Worm (Caenorhabditis elegans) whole organism, young adult: ENCODE measurements around the gene C14C6.13.

Source experiments
- D2030.7 ChIP-seq: fragments of 200-800 bp; sonication (Bioruptor generic); IDR thresholded peaks from 2 replicates; pipeline ENCODE4 v1.3.6; 2022; ENCODE audit warnings: missing genetic modification reagents, missing genetic modification characterization, missing compliant biosample characterization
- die-1 ChIP-seq: sonication (generic microtip); optimal IDR thresholded peaks from 2 replicates; lab custom pipeline; 2016; ENCODE audit warnings: missing genotype, mild to moderate bottlenecking, missing genetic modification characterization, missing compliant biosample characterization
- dpl-1 ChIP-seq: fragments of 150-350 bp; optimal IDR thresholded peaks from 2 replicates; lab custom pipeline; 2014; ENCODE audit warnings: missing biosample characterization, missing genetic modification reagents, missing genetic modification characterization
- gei-17 ChIP-seq: fragments of 200-800 bp; sonication (Bioruptor generic); optimal IDR thresholded peaks from 2 replicates; lab custom pipeline; 2018; ENCODE audit warnings: mild to moderate bottlenecking, missing genetic modification characterization, missing compliant biosample characterization
- hrde-1 ChIP-seq: sonication (generic microtip); optimal IDR thresholded peaks from 2 replicates; lab custom pipeline; 2016; ENCODE audit warnings: missing genetic modification characterization, mild to moderate bottlenecking, missing compliant biosample characterization, moderate library complexity, missing genotype, missing genetic modification reagents, borderline replicate concordance
- hsf-1 ChIP-seq: fragments of 200-800 bp; sonication (Bioruptor generic); IDR thresholded peaks from 2 replicates; pipeline ENCODE4 v1.3.6; 2022; ENCODE audit warnings: missing genetic modification reagents, missing genetic modification characterization, missing compliant biosample characterization
- madf-10 ChIP-seq: sonication (generic microtip); optimal IDR thresholded peaks from 2 replicates; lab custom pipeline; 2016; ENCODE audit warnings: mild to moderate bottlenecking, missing genetic modification characterization, missing compliant biosample characterization
- madf-8 ChIP-seq: fragments of 200-800 bp; sonication (Bioruptor generic); conservative IDR thresholded peaks from 2 replicates; pipeline ENCODE4 v1.3.6; 2022; ENCODE audit warnings: missing genetic modification reagents, missing genetic modification characterization, missing compliant biosample characterization
- nhr-120 ChIP-seq: fragments of 200-800 bp; sonication (Bioruptor generic); IDR thresholded peaks from 2 replicates; pipeline ENCODE4 v1.3.6; 2022; ENCODE audit warnings: missing genetic modification characterization, missing compliant biosample characterization
- snpc-4 ChIP-seq, 5 experiments: fragments of 150-350 bp in 1 of 5; sonication (generic microtip) in 4 of 5; optimal IDR thresholded peaks; 2 replicates each; lab custom pipeline; 2014 to 2018; ENCODE audit warnings: missing genetic modification characterization in 5 of 5, missing biosample characterization in 3 of 5, antibody characterized with exemption in 2 of 5, mild to moderate bottlenecking in 2 of 5, missing compliant biosample characterization in 2 of 5, missing genotype in 2 of 5, moderate library complexity in 2 of 5, missing genetic modification reagents in 1 of 5
- unc-130 ChIP-seq: sonication (generic microtip); optimal IDR thresholded peaks from 2 replicates; lab custom pipeline; 2016; ENCODE audit warnings: missing genetic modification reagents, missing genetic modification characterization, missing compliant biosample characterization

DNA sequence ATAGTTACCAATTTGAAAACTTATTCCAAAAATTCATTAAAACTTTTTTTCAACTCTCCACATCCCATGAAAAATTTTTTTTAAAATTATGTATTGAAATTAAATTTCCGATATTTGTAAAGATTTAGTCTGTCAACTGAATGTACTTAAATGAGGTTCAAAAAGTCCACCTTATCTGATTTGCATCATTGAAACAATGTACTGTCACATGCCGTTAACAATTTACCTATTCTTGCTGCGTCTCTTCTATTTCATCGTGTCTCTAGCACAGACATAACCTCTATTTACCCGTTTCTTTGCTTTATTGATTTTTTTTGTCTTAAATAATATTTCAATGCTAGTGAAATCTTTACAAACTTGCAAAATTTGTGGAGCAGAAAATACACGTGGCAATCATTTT lies 35.7 kb upstream of the C14C6.13 start, which contains the start of gene nhr-90:
- TF ChIP-seq D2030.7 (no peak), nhr-120 (no peak), hrde-1 (tag; lab: Kevin White, UChicago) (no peak), gei-17 (GFP tag; lab: Kevin White, UChicago) (no peak), die-1 (tag; lab: Kevin White, UChicago) (no peak), hsf-1 (GFP tag; lab: Robert Waterston, UW) (no peak), madf-8 (GFP tag; lab: Robert Waterston, UW) (no peak), dpl-1 (GFP tag; lab: Kevin White, UChicago) (no peak), snpc-4 (GFP tag; optimal IDR thresholded peaks at IDR 0.05; lab: Kevin White, UChicago) (no peak), snpc-4 (tag; optimal IDR thresholded peaks at IDR 0.05; lab: Kevin White, UChicago) (no peak), unc-130 (GFP tag; lab: Kevin White, UChicago) (no peak), madf-10 (tag; lab: Kevin White, UChicago) (no peak)
